Worm (Caenorhabditis elegans) whole organism, young adult: ENCODE results near the gene C27H5.12.

ENCODE experiments used
- C17E4.6 ChIP-seq: fragments of 200-800 bp; sonication (Bioruptor generic); IDR thresholded peaks from 2 replicates; pipeline ENCODE4 v1.3.6; 2022; ENCODE audit warnings: missing genetic modification reagents, missing genetic modification characterization, missing compliant biosample characterization
- F23B12.7 ChIP-seq: sonication (generic microtip); optimal IDR thresholded peaks from 2 replicates; lab custom pipeline; 2017; ENCODE audit warnings: missing genetic modification characterization, mild to moderate bottlenecking, missing compliant biosample characterization, antibody characterized with exemption, moderate library complexity; ENCODE audit not compliant: insufficient read depth
- F39B2.1 ChIP-seq: fragments of 200-800 bp; sonication (Bioruptor generic); IDR thresholded peaks from 2 replicates; pipeline ENCODE4 v1.3.6; 2022; ENCODE audit warnings: missing genetic modification reagents, missing genetic modification characterization, missing compliant biosample characterization
- K11D2.4 ChIP-seq: fragments of 200-800 bp; sonication (Bioruptor generic); IDR thresholded peaks from 2 replicates; pipeline ENCODE4 v1.3.6; 2022; ENCODE audit warnings: missing genetic modification reagents, missing genetic modification characterization, missing compliant biosample characterization
- K12H6.12 ChIP-seq: fragments of 200-800 bp; sonication (Bioruptor generic); optimal IDR thresholded peaks from 2 replicates; lab custom pipeline; 2018; ENCODE audit warnings: mild to moderate bottlenecking, missing genetic modification characterization, missing compliant biosample characterization
- T07F8.4 ChIP-seq: sonication (generic microtip); optimal IDR thresholded peaks from 2 replicates; lab custom pipeline; 2016; ENCODE audit warnings: mild to moderate bottlenecking, missing genetic modification characterization, moderate library complexity, missing compliant biosample characterization
- Y53G8AR.9 ChIP-seq: fragments of 200-800 bp; sonication (Bioruptor generic); conservative IDR thresholded peaks from 2 replicates; pipeline ENCODE4 v1.3.6; 2022; ENCODE audit warnings: missing genetic modification reagents, missing genetic modification characterization, missing compliant biosample characterization
- attf-3 ChIP-seq: fragments of 200-800 bp; sonication (Bioruptor generic); conservative IDR thresholded peaks from 2 replicates; pipeline ENCODE4 v1.3.6; 2022; ENCODE audit warnings: missing genetic modification reagents, missing genetic modification characterization, missing compliant biosample characterization
- attf-5 ChIP-seq: fragments of 200-800 bp; sonication (Bioruptor generic); optimal IDR thresholded peaks from 2 replicates; lab custom pipeline; 2018; ENCODE audit warnings: mild to moderate bottlenecking, missing genetic modification characterization, missing compliant biosample characterization
- bed-1 ChIP-seq: fragments of 200-800 bp; sonication (Bioruptor generic); IDR thresholded peaks from 2 replicates; pipeline ENCODE4 v1.3.6; 2022; ENCODE audit warnings: missing genetic modification reagents, missing genetic modification characterization, missing compliant biosample characterization
- dpff-1 ChIP-seq: sonication (generic microtip); optimal IDR thresholded peaks from 2 replicates; lab custom pipeline; 2017; ENCODE audit warnings: mild to moderate bottlenecking, missing genetic modification characterization, missing compliant biosample characterization
- gei-17 ChIP-seq: fragments of 200-800 bp; sonication (Bioruptor generic); optimal IDR thresholded peaks from 2 replicates; lab custom pipeline; 2018; ENCODE audit warnings: mild to moderate bottlenecking, missing genetic modification characterization, missing compliant biosample characterization
- him-1 ChIP-seq: sonication (generic microtip); optimal IDR thresholded peaks from 2 replicates; lab custom pipeline; 2016; ENCODE audit warnings: missing genotype, missing genetic modification reagents, missing genetic modification characterization, missing compliant biosample characterization
- hrde-1 ChIP-seq: sonication (generic microtip); optimal IDR thresholded peaks from 2 replicates; lab custom pipeline; 2016; ENCODE audit warnings: missing genetic modification characterization, mild to moderate bottlenecking, missing compliant biosample characterization, moderate library complexity, missing genotype, missing genetic modification reagents, borderline replicate concordance
- lin-35 ChIP-seq, 3 experiments: fragments of 150-350 bp in 2 of 3; sonication (generic microtip) in 1 of 3; optimal IDR thresholded peaks; 2 replicates each; lab custom pipeline; 2014 to 2018; ENCODE audit warnings: missing biosample characterization in 3 of 3, missing genetic modification characterization in 3 of 3, missing genetic modification reagents in 3 of 3
- lin-54 ChIP-seq: fragments of 200-800 bp; sonication (Bioruptor generic); optimal IDR thresholded peaks from 2 replicates; lab custom pipeline; 2018; ENCODE audit warnings: mild to moderate bottlenecking, missing genetic modification characterization, missing compliant biosample characterization
- lsl-1 ChIP-seq: fragments of 200-800 bp; sonication (Bioruptor generic); optimal IDR thresholded peaks from 2 replicates; lab custom pipeline; 2018; ENCODE audit warnings: mild to moderate bottlenecking, missing genetic modification characterization, moderate library complexity, missing compliant biosample characterization
- madf-8 ChIP-seq: fragments of 200-800 bp; sonication (Bioruptor generic); conservative IDR thresholded peaks from 2 replicates; pipeline ENCODE4 v1.3.6; 2022; ENCODE audit warnings: missing genetic modification reagents, missing genetic modification characterization, missing compliant biosample characterization
- mcd-1 ChIP-seq: fragments of 200-800 bp; sonication (Bioruptor generic); IDR thresholded peaks from 2 replicates; pipeline ENCODE4 v1.3.6; 2022; ENCODE audit warnings: missing genetic modification reagents, missing genetic modification characterization, missing compliant biosample characterization
- snpc-1.3 ChIP-seq: sonication (generic microtip); optimal IDR thresholded peaks from 2 replicates; lab custom pipeline; 2017; ENCODE audit warnings: missing genetic modification characterization, mild to moderate bottlenecking, missing compliant biosample characterization, antibody characterized with exemption, moderate library complexity, missing genotype, missing genetic modification reagents; ENCODE audit not compliant: insufficient read depth
- ztf-28 ChIP-seq: fragments of 200-800 bp; sonication (Bioruptor generic); IDR thresholded peaks from 2 replicates; pipeline ENCODE4 v1.3.6; 2022; ENCODE audit warnings: missing genetic modification reagents, missing genetic modification characterization, missing compliant biosample characterization

C27H5.12 gene

DNA sequence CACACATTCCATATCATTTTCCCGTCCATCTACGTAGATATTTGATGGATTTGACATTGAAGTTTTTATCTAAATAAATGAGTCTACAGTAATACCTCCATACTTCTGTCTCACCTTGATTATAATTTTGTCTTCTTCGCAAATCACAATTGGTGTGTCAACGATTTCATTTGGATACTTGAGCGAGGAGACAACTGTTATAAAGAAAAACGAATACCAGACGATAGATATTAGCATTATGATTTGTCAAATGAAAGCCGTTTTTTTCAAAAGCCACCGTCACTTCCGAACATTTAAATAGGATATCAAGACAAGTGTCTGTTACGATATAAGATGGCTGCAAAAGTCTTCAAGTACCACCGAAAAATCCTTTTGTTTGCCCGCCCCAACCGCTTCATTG lies 45.8 kb downstream of the C27H5.12 start, which contains the start of gene cutl-5:
cutl-5 (minus strand) TSS at position 269 of the 400 bp plus-strand sequence.
- TF ChIP-seq him-1 (tag; lab: Kevin White, UChicago) (no peak), gei-17 (GFP tag; lab: Kevin White, UChicago) (no peak), dpff-1 (tag; lab: Kevin White, UChicago) (no peak), K11D2.4 (no peak), mcd-1 (no peak), T07F8.4 (tag; lab: Kevin White, UChicago) (no peak), attf-5 (GFP tag; lab: Kevin White, UChicago) (no peak), F39B2.1 (GFP tag; lab: Robert Waterston, UW) (no peak), lin-54 (GFP tag; lab: Kevin White, UChicago) (no peak), hrde-1 (tag; lab: Kevin White, UChicago) (no peak), Y53G8AR.9 (GFP tag; lab: Robert Waterston, UW) (no peak), snpc-1.3 (tag; lab: Kevin White, UChicago) (no peak)

DNA sequence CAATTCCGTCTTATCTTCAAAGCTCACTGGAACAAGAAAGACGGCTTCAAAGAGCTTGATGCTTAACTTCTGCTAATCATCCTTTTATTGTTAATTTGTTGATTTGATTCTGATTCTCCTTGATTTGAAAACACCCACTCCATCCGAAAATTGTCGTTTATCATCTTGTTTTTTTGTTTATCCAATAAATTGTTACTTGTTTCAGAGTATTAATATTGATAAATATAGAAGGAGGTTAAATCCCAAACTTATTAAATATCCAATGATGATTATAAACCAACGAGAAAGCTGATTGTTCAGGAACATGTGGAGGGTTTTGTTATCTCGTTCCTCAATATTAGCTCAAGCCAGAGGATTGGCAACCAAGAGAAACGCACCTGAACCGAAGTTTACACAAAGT lies 48.6 kb downstream of the C27H5.12 start, which contains the start of gene F10E7.6:
F10E7.6 (plus strand) TSS at position 301 of the 400 bp plus-strand sequence.
- TF ChIP-seq bed-1 (GFP tag; lab: Robert Waterston, UW): no peak
- no peak for TF ChIP-seq C17E4.6
- no peak for TF ChIP-seq T07F8.4 (tag; lab: Kevin White, UChicago)
- TF ChIP-seq K12H6.12: no peak

DNA sequence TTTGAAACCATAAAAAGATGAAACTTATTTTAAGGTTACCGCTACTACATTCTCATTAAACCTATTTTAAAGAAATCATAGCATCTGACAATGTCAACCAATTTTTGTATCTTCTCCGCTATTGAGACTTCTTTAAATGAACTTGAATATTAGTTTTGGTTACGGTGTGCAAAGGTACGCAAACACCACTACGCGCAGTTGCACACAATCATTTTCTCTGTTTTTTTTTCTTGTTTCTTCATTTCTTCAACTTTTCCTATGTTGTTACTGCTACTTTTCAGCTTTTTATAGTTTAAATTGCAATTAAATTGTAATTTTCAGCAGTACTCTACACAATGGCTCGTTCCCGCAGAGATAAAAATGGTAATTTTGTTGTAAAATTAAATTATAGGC lies 49.8 kb downstream of the C27H5.12 start, which contains the start of gene F10E7.5:
F10E7.5 (plus strand) TSS at position 322 of the 393 bp plus-strand sequence.
- TF ChIP-seq lsl-1 (GFP tag; lab: Kevin White, UChicago): peak; percentile 74
- TF ChIP-seq madf-8: no peak
- peak in 1 of 3 experiments; percentile 50 for TF ChIP-seq lin-35 (GFP tag; optimal IDR thresholded peaks at IDR 0.05; lab: Kevin White, UChicago)
- peak; percentile 23 for TF ChIP-seq F23B12.7 (tag; lab: Kevin White, UChicago)
- TF ChIP-seq attf-3: peak; percentile 65
- TF ChIP-seq dpff-1 (tag; lab: Kevin White, UChicago): no peak
- TF ChIP-seq him-1 (tag; lab: Kevin White, UChicago): peak; percentile 23
- TF ChIP-seq ztf-28 (GFP tag; lab: Robert Waterston, UW): no peak
